Worm (Caenorhabditis elegans) whole organism, midembryonic: ENCODE data around the gene lys-7.

Source experiments
- T22C8.4 ChIP-seq: fragments of 200-800 bp; sonication (Bioruptor generic); IDR thresholded peaks from 2 replicates; pipeline ENCODE4 v1.3.6; 2022; ENCODE audit warnings: missing genetic modification characterization, missing compliant biosample characterization
- cog-1 ChIP-seq: sonication (generic microtip); optimal IDR thresholded peaks from 2 replicates; lab custom pipeline; 2016; ENCODE audit warnings: missing genetic modification characterization, missing compliant biosample characterization
- flt-1 ChIP-seq: fragments of 200-800 bp; sonication (Bioruptor generic); IDR thresholded peaks from 2 replicates; pipeline ENCODE4 v1.3.6; 2022; ENCODE audit warnings: missing genetic modification characterization, missing compliant biosample characterization
- klf-2 ChIP-seq: fragments of 200-800 bp; sonication (Bioruptor generic); conservative IDR thresholded peaks from 2 replicates; pipeline ENCODE4 v1.3.6; 2022; ENCODE audit warnings: missing genetic modification reagents, missing genetic modification characterization, missing compliant biosample characterization
- med-1 ChIP-seq: sonication (generic microtip); optimal IDR thresholded peaks from 2 replicates; lab custom pipeline; 2017; ENCODE audit warnings: missing genetic modification characterization, mild to moderate bottlenecking, missing compliant biosample characterization, antibody characterized with exemption, missing genetic modification reagents; ENCODE audit not compliant: insufficient read depth
- ref-1 ChIP-seq: fragments of 200-800 bp; sonication (Bioruptor generic); conservative IDR thresholded peaks from 2 replicates; pipeline ENCODE4 v1.3.6; 2022; ENCODE audit warnings: missing genetic modification reagents, missing genetic modification characterization, missing compliant biosample characterization
- tab-1 ChIP-seq: fragments of 200-800 bp; sonication (Bioruptor generic); IDR thresholded peaks from 2 replicates; pipeline ENCODE4 v1.3.6; 2022; ENCODE audit warnings: missing genetic modification characterization, missing compliant biosample characterization
- ztf-23 ChIP-seq: fragments of 200-800 bp; sonication (Bioruptor generic); IDR thresholded peaks from 2 replicates; pipeline ENCODE4 v1.3.6; 2022; ENCODE audit warnings: missing genetic modification reagents, missing genetic modification characterization, missing compliant biosample characterization
- ztf-29 ChIP-seq: fragments of 200-800 bp; sonication (Bioruptor generic); IDR thresholded peaks from 2 replicates; pipeline ENCODE4 v1.3.6; 2022; ENCODE audit warnings: missing genetic modification reagents, missing genetic modification characterization, missing compliant biosample characterization

Gene lys-7

DNA sequence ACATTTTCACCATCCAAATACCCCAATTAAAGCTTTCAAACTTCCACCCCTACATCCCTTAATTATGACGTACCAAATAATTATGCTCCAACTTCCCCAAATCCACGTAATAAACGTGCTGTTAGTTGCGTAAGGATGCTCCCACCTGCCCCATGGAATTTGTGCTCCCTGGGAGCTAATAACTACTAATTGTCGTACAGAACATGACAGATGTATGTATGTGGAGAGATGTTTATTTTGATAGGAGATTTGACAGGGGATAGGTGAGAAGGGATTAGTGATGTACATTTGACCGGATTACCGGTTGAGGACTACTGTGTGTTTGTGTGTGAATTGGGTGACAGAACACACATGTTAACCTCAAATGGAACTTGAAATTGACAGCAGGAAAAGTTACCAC lies 32.6 kb downstream of the lys-7 start:
- no peak for TF ChIP-seq klf-2 (GFP tag; lab: Robert Waterston, UW)
- no peak for TF ChIP-seq flt-1 (GFP tag; lab: Robert Waterston, UW)
- TF ChIP-seq ztf-29 (GFP tag; lab: Robert Waterston, UW): no peak
- no peak for TF ChIP-seq T22C8.4 (GFP tag; lab: Robert Waterston, UW)
- no peak for TF ChIP-seq ref-1 (GFP tag; lab: Robert Waterston, UW)
- no peak for TF ChIP-seq cog-1 (tag; lab: Kevin White, UChicago)
- TF ChIP-seq med-1 (GFP tag; lab: Kevin White, UChicago): no peak
- TF ChIP-seq ztf-23 (GFP tag; lab: Robert Waterston, UW): no peak
- TF ChIP-seq tab-1 (GFP tag; lab: Robert Waterston, UW): no peak

DNA sequence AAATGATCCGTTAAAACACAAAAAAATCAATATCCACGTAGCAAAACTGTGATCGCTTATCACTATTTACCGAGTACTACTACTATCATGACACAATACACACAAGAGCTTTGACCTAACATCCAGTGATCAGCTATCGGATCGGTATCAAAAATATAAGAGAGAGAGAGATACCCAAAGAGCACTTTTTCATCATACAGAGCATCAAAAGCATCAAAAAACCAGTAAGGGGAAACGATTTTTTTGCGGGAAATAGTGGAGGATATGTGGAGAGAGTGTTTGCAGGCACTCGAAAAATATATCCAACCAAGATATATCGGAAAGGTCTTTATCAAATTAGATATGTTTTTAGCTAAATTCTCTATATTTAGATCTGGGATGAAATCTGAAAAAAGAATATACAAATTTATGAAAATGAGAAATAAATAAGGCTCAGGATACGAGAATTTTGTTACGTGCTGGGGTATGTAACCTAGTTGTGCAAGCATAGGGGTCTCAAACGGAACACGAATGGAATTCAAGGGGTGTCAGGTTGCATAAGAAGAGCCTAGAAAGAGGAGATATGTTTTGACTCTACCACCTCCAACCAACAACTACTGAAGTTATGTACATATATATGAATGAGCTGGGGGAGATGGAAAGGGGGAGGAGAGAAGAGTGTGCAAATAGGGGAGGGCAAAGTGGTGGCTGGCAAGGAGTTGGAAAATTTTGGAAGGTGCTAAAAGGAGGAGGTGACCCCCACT lies 37.1 kb downstream of the lys-7 start:
- TF ChIP-seq cog-1 (tag; lab: Kevin White, UChicago): no peak
- no peak for TF ChIP-seq klf-2 (GFP tag; lab: Robert Waterston, UW)
- TF ChIP-seq tab-1 (GFP tag; lab: Robert Waterston, UW): no peak
- no peak for TF ChIP-seq T22C8.4 (GFP tag; lab: Robert Waterston, UW)
- TF ChIP-seq ref-1 (GFP tag; lab: Robert Waterston, UW): no peak
- no peak for TF ChIP-seq ztf-29 (GFP tag; lab: Robert Waterston, UW)
- TF ChIP-seq ztf-23 (GFP tag; lab: Robert Waterston, UW): no peak
- TF ChIP-seq flt-1 (GFP tag; lab: Robert Waterston, UW): no peak
- no peak for TF ChIP-seq med-1 (GFP tag; lab: Kevin White, UChicago)

DNA sequence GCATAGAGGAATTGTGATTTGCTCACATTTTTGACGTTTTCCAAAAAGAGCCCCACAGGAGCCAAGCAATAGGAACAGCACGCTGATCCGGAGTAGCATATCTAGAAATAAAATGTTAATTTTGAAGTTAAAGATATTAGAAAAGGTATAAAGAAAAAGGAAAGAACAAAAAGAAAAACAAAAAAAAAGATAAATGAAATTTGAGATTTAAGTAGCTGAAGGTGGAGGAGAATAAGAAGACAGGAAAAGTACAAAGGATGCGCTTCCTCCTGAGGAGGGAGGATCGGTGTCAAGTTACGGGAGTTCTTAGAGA lies 37.7 kb downstream of the lys-7 start, which contains the start of gene cfz-2:
Gene cfz-2, minus strand, starts transcription at position 101 of the 313 bp plus-strand sequence.
- no peak for TF ChIP-seq T22C8.4 (GFP tag; lab: Robert Waterston, UW)
- no peak for TF ChIP-seq cog-1 (tag; lab: Kevin White, UChicago)
- no peak for TF ChIP-seq tab-1 (GFP tag; lab: Robert Waterston, UW)
- TF ChIP-seq ztf-29 (GFP tag; lab: Robert Waterston, UW): no peak
- no peak for TF ChIP-seq ref-1 (GFP tag; lab: Robert Waterston, UW)
- no peak for TF ChIP-seq med-1 (GFP tag; lab: Kevin White, UChicago)
- TF ChIP-seq klf-2 (GFP tag; lab: Robert Waterston, UW): no peak
- no peak for TF ChIP-seq flt-1 (GFP tag; lab: Robert Waterston, UW)
- no peak for TF ChIP-seq ztf-23 (GFP tag; lab: Robert Waterston, UW)

DNA sequence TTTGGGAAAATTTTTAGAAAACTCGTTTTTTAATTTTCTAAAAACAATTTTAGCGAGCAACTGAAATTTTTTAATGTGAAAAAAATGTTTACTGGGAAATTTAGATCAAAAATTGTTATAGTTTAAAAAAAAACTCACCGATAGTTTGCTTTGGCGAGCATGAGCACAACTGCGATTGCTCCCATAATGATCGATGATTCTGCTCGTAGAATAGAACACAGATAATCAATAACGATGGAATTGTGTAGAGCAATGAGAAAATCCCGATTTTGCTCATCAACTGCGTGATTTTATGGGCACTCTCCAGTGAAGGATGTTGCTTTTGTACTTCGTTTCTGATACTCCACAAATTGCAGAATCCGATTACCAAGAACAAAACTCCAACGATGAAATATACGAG lies 39.8 kb downstream of the lys-7 start:
- no peak for TF ChIP-seq cog-1 (tag; lab: Kevin White, UChicago)
- no peak for TF ChIP-seq ztf-23 (GFP tag; lab: Robert Waterston, UW)
- no peak for TF ChIP-seq klf-2 (GFP tag; lab: Robert Waterston, UW)
- TF ChIP-seq ztf-29 (GFP tag; lab: Robert Waterston, UW): no peak
- TF ChIP-seq tab-1 (GFP tag; lab: Robert Waterston, UW): no peak
- TF ChIP-seq flt-1 (GFP tag; lab: Robert Waterston, UW): no peak
- no peak for TF ChIP-seq ref-1 (GFP tag; lab: Robert Waterston, UW)
- no peak for TF ChIP-seq T22C8.4 (GFP tag; lab: Robert Waterston, UW)
- TF ChIP-seq med-1 (GFP tag; lab: Kevin White, UChicago): no peak

DNA sequence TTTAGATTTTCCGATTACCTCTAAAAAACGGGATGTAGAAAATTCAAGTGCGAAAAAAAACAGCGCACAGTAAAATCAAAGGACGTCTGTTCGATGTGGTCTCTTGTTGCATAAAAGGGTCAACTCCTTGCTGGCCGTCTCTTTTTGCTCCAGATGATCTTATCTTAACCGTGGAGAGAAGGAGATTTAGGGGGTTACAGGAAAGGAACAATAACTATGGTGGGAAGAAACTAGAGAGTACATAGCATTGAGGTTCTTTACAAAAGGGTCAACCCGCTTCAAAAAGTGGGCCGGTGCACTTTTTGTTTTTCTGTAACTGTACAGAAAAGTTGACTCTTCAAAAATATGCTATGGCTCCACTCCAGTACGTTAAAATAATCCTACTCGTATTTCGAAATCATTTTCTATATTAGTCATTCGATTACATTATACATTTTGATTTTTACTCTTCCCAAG lies 50.8 kb downstream of the lys-7 start, which contains the start of the genes T20D4.19 and srj-9:
Gene T20D4.19, minus strand, starts transcription at position 101 of the 456 bp plus-strand sequence.
Gene srj-9, plus strand, starts transcription at position 406 of the 456 bp plus-strand sequence.
- TF ChIP-seq klf-2 (GFP tag; lab: Robert Waterston, UW): no peak
- TF ChIP-seq ztf-29 (GFP tag; lab: Robert Waterston, UW): no peak
- no peak for TF ChIP-seq cog-1 (tag; lab: Kevin White, UChicago)
- no peak for TF ChIP-seq ztf-23 (GFP tag; lab: Robert Waterston, UW)
- TF ChIP-seq ref-1 (GFP tag; lab: Robert Waterston, UW): no peak
- no peak for TF ChIP-seq T22C8.4 (GFP tag; lab: Robert Waterston, UW)
- TF ChIP-seq med-1 (GFP tag; lab: Kevin White, UChicago): no peak
- TF ChIP-seq flt-1 (GFP tag; lab: Robert Waterston, UW): no peak
- no peak for TF ChIP-seq tab-1 (GFP tag; lab: Robert Waterston, UW)
